Fruit fly (Drosophila melanogaster): ENCODE results near the gene CG2116.

CG2116 gene

dm6 chrX:8142067-8142462 is 12.5 kb downstream of the CG2116 start, which contains the start of gene Smox (continued):
- no peak for TF ChIP-seq cwo (GFP tag; optimal IDR thresholded peaks at IDR 0.05)
- TF ChIP-seq Awh (GFP tag; IDR thresholded peaks at IDR 0.05) = no peak
- peak; percentile 4 for TF ChIP-seq CG12391 (tag; optimal IDR thresholded peaks at IDR 0.05)
- no peak for TF ChIP-seq CG32772 (GFP tag; IDR thresholded peaks at IDR 0.05)
- no peak for TF ChIP-seq Max (GFP tag; optimal IDR thresholded peaks at IDR 0.05)
- TF ChIP-seq CG31224 (GFP tag; IDR thresholded peaks at IDR 0.05) = no peak
- TF ChIP-seq corto (GFP tag; optimal IDR thresholded peaks at IDR 0.05) = no peak
- no peak for TF ChIP-seq Mrtf (GFP tag; IDR thresholded peaks at IDR 0.05)
- TF ChIP-seq CG5245 (GFP tag; optimal IDR thresholded peaks at IDR 0.05) = no peak
- TF ChIP-seq chn (GFP tag; optimal IDR thresholded peaks at IDR 0.05) = no peak
- TF ChIP-seq Drgx (GFP tag; IDR thresholded peaks at IDR 0.05) = no peak
- TF ChIP-seq prd (optimal IDR thresholded peaks at IDR 0.05) = no peak
- no peak for TF ChIP-seq prd (GFP tag; IDR thresholded peaks at IDR 0.05)
- TF ChIP-seq lbe (GFP tag; optimal IDR thresholded peaks at IDR 0.05) = peak; percentile 35
- TF ChIP-seq CoRest (tag; optimal IDR thresholded peaks at IDR 0.05) = no peak
- no peak for TF ChIP-seq Taf1 (GFP tag; IDR thresholded peaks at IDR 0.05)
- TF ChIP-seq nmo (GFP tag; optimal IDR thresholded peaks at IDR 0.05) = peak; percentile 23
- TF ChIP-seq trem (tag; optimal IDR thresholded peaks at IDR 0.05) = peak; percentile 39
- TF ChIP-seq BEAF-32 (GFP tag; optimal IDR thresholded peaks at IDR 0.05) = peak; percentile 43
- no peak for TF ChIP-seq CG16815 (GFP tag; optimal IDR thresholded peaks at IDR 0.05)
- no peak for TF ChIP-seq HLH3B (GFP tag; IDR thresholded peaks at IDR 0.05)
- no peak for TF ChIP-seq Bdp1 (GFP tag; optimal IDR thresholded peaks at IDR 0.05)
- TF ChIP-seq CG12942 (GFP tag; optimal IDR thresholded peaks at IDR 0.05) = no peak
- no peak for TF ChIP-seq Abd-B (GFP tag; optimal IDR thresholded peaks at IDR 0.05)
- TF ChIP-seq Tbp (GFP tag; optimal IDR thresholded peaks at IDR 0.05) = no peak
- TF ChIP-seq emc (GFP tag; optimal IDR thresholded peaks at IDR 0.05) = no peak
- TF ChIP-seq nom (GFP tag; optimal IDR thresholded peaks at IDR 0.05) = no peak
- no peak for TF ChIP-seq MTF-1 (GFP tag; optimal IDR thresholded peaks at IDR 0.05; ENCODE audit: borderline replicate concordance)
- no peak for TF ChIP-seq klu (GFP tag; IDR thresholded peaks at IDR 0.05)
- no peak for TF ChIP-seq Bgb (GFP tag; IDR thresholded peaks at IDR 0.05; ENCODE audit: partially characterized antibody)
- no peak for TF ChIP-seq CG1024 (GFP tag; IDR thresholded peaks at IDR 0.05)
- no peak for TF ChIP-seq CG13296 (GFP tag; optimal IDR thresholded peaks at IDR 0.05)
- no peak for TF ChIP-seq CG12071 (GFP tag; optimal IDR thresholded peaks at IDR 0.05)
- TF ChIP-seq bigmax (GFP tag; optimal IDR thresholded peaks at IDR 0.05) = peak; percentile 18
- no peak for TF ChIP-seq Stat92E (GFP tag; optimal IDR thresholded peaks at IDR 0.05)
- TF ChIP-seq Dip3 (GFP tag; optimal IDR thresholded peaks at IDR 0.05) = no peak
- no peak for TF ChIP-seq ac (GFP tag; optimal IDR thresholded peaks at IDR 0.05)
- no peak for TF ChIP-seq Oli (tag; optimal IDR thresholded peaks at IDR 0.05)
- TF ChIP-seq NC2α (GFP tag; optimal IDR thresholded peaks at IDR 0.05) = no peak
- TF ChIP-seq pfk (GFP tag; optimal IDR thresholded peaks at IDR 0.05) = no peak
- no peak for TF ChIP-seq CG6272 (GFP tag; IDR thresholded peaks at IDR 0.05)
- no peak for TF ChIP-seq CG3847 (GFP tag; IDR thresholded peaks at IDR 0.05)
- no peak for TF ChIP-seq CG12769 (tag; optimal IDR thresholded peaks at IDR 0.05)
- TF ChIP-seq CG7271 (tag; optimal IDR thresholded peaks at IDR 0.05) = no peak
- TF ChIP-seq en (GFP tag; optimal IDR thresholded peaks at IDR 0.05) = no peak
- TF ChIP-seq knrl (GFP tag; IDR thresholded peaks at IDR 0.05; ENCODE audit: partially characterized antibody) = no peak
- no peak for TF ChIP-seq CG16813 (GFP tag; IDR thresholded peaks at IDR 0.05; ENCODE audit: partially characterized antibody)
- TF ChIP-seq CG2889 (GFP tag; IDR thresholded peaks at IDR 0.05) = no peak
- TF ChIP-seq CG2875 (GFP tag; optimal IDR thresholded peaks at IDR 0.05) = no peak
- TF ChIP-seq sens (GFP tag) = no peak
- no peak for TF ChIP-seq Hr3 (GFP tag; optimal IDR thresholded peaks at IDR 0.05)
- TF ChIP-seq CG10267 (tag; optimal IDR thresholded peaks at IDR 0.05) = peak; percentile 54
